Fruit fly (Drosophila melanogaster): ENCODE results near the gene dsx.

dm6 chr3R:7957008-7957407 is 10.2 kb downstream of the dsx start:
- TF ChIP-seq CTCF (optimal IDR thresholded peaks at IDR 0.05): no peak
- no peak for TF ChIP-seq CG8478 (optimal IDR thresholded peaks at IDR 0.05)
